Worm (Caenorhabditis elegans): ENCODE measurements around the gene cap-2.

The cap-2 gene

ce11 chrII:10862749-10863656 is 6.0 kb upstream of the cap-2 start:
- TF ChIP-seq nhr-85 (tag), result peak; percentile 51
- TF ChIP-seq unc-86 (tag; optimal IDR thresholded peaks at IDR 0.05), result no peak
- TF ChIP-seq lsy-2 (tag; optimal IDR thresholded peaks at IDR 0.05), result peak in 1 of 2 experiments; percentile 47
- no peak for TF ChIP-seq nhr-76 (tag; optimal IDR thresholded peaks at IDR 0.05)
- TF ChIP-seq ceh-82 (tag; optimal IDR thresholded peaks at IDR 0.05), result no peak
- no peak for TF ChIP-seq nhr-12 (tag; optimal IDR thresholded peaks at IDR 0.05)
- peak in 1 of 2 experiments; percentile 7 for TF ChIP-seq efl-1 (optimal IDR thresholded peaks at IDR 0.05)
- TF ChIP-seq efl-1 (GFP tag; optimal IDR thresholded peaks at IDR 0.05 in 1 of 2), result peak in 1 of 2 experiments; percentile 77
- peak; percentile 93 for TF ChIP-seq blmp-1 (tag; optimal IDR thresholded peaks at IDR 0.05)
- no peak for TF ChIP-seq jun-1 (tag; optimal IDR thresholded peaks at IDR 0.05)
- peak; percentile 29 for TF ChIP-seq nhr-20 (tag; optimal IDR thresholded peaks at IDR 0.05)
- no peak for TF ChIP-seq nhr-11 (tag; optimal IDR thresholded peaks at IDR 0.05)
- no peak for TF ChIP-seq nhr-237 (tag; optimal IDR thresholded peaks at IDR 0.05)
- peak; percentile 37 for TF ChIP-seq rnt-1 (tag; optimal IDR thresholded peaks at IDR 0.05)
- peak; percentile 6 for TF ChIP-seq nhr-71 (tag; optimal IDR thresholded peaks at IDR 0.05)
- TF ChIP-seq elt-3 (tag; optimal IDR thresholded peaks at IDR 0.05), result peak in 1 of 6 experiments; percentile 19
- TF ChIP-seq pax-3 (tag; optimal IDR thresholded peaks at IDR 0.05), result no peak
- TF ChIP-seq snu-23 (GFP tag; optimal IDR thresholded peaks at IDR 0.05), result peak; percentile 36
- peak; percentile 61 for TF ChIP-seq lin-14 (GFP tag; optimal IDR thresholded peaks at IDR 0.05)
- TF ChIP-seq mef-2 (tag; optimal IDR thresholded peaks at IDR 0.05), result no peak
- peak; percentile 17 for TF ChIP-seq C04F5.9 (tag; optimal IDR thresholded peaks at IDR 0.05)
- no peak for TF ChIP-seq C34B4.2 (tag; optimal IDR thresholded peaks at IDR 0.05)
- TF ChIP-seq ces-1 (GFP tag; optimal IDR thresholded peaks at IDR 0.05), result no peak
- no peak for TF ChIP-seq nhr-28 (tag; optimal IDR thresholded peaks at IDR 0.05)

- peak; percentile 51 for TF ChIP-seq snu-23 (GFP tag; optimal IDR thresholded peaks at IDR 0.05)
- peak; percentile 0 to 8 for TF ChIP-seq lin-35 (GFP tag; optimal IDR thresholded peaks at IDR 0.05)
- no peak for TF ChIP-seq unc-30 (tag; optimal IDR thresholded peaks at IDR 0.05)
- peak; percentile 2 for TF ChIP-seq ztf-4 (tag; optimal IDR thresholded peaks at IDR 0.05)
- TF ChIP-seq nhr-71 (tag; optimal IDR thresholded peaks at IDR 0.05), result peak; percentile 57
- peak in 1 of 3 experiments; percentile 11 for TF ChIP-seq ceh-82 (tag; optimal IDR thresholded peaks at IDR 0.05)
- TF ChIP-seq nhr-20 (tag; optimal IDR thresholded peaks at IDR 0.05), result peak; percentile 51
- TF ChIP-seq elt-2 (tag; optimal IDR thresholded peaks at IDR 0.05), result peak; percentile 11
- no peak for TF ChIP-seq hlh-17 (GFP tag; optimal IDR thresholded peaks at IDR 0.05; ENCODE audit: borderline replicate concordance)
- no peak for TF ChIP-seq nhr-19 (GFP tag; conservative IDR thresholded peaks at IDR 0.05)
- TF ChIP-seq fkh-10 (GFP tag; optimal IDR thresholded peaks at IDR 0.05), result no peak
- TF ChIP-seq mab-9 (GFP tag; IDR thresholded peaks at IDR 0.05), result no peak
- TF ChIP-seq lin-14 (GFP tag; optimal IDR thresholded peaks at IDR 0.05), result peak; percentile 59
- no peak for TF ChIP-seq mef-2 (tag; optimal IDR thresholded peaks at IDR 0.05)
- peak; percentile 90 for TF ChIP-seq C04F5.9 (tag; optimal IDR thresholded peaks at IDR 0.05)
- no peak for TF ChIP-seq ceh-88 (GFP tag; IDR thresholded peaks at IDR 0.05)
- peak; percentile 33 to 42 for TF ChIP-seq efl-1 (optimal IDR thresholded peaks at IDR 0.05)
- no peak for TF ChIP-seq efl-1 (GFP tag; optimal IDR thresholded peaks at IDR 0.05 in 1 of 2)
- TF ChIP-seq lsy-2 (tag; optimal IDR thresholded peaks at IDR 0.05), result peak; percentile 62 to 81
- TF ChIP-seq skn-1 (tag; optimal IDR thresholded peaks at IDR 0.05), result peak; percentile 15
- TF ChIP-seq dpl-1 (GFP tag; optimal IDR thresholded peaks at IDR 0.05), result peak in 2 of 3 experiments; percentile 3 to 18
- TF ChIP-seq ztf-11 (tag; optimal IDR thresholded peaks at IDR 0.05), result no peak
- peak; percentile 55 for TF ChIP-seq mep-1 (tag; optimal IDR thresholded peaks at IDR 0.05)
- peak; percentile 57 for TF ChIP-seq rnt-1 (tag; optimal IDR thresholded peaks at IDR 0.05)
- peak; percentile 14 for TF ChIP-seq nhr-47 (tag; optimal IDR thresholded peaks at IDR 0.05)
Observed at ce11 chrII:10867219-10867618, 1.8 kb upstream of the cap-2 start.

All from whole organism, L1 larva.